Worm (Caenorhabditis elegans) whole organism, mixed stage, embryonic: ENCODE data around the gene T24F1.7.

Experiments
- ceh-43 ChIP-seq: fragments of 200-800 bp; sonication (Bioruptor generic); optimal IDR thresholded peaks from 2 replicates; lab custom pipeline; 2018; ENCODE audit warnings: mild to moderate bottlenecking, missing genetic modification characterization, moderate library complexity, missing compliant biosample characterization
- ztf-11 ChIP-seq: fragments of 150-350 bp; optimal IDR thresholded peaks from 2 replicates; lab custom pipeline; 2014; ENCODE audit warnings: missing biosample characterization, missing genetic modification characterization

ce11 chrII:11281666-11282065, 30.7 kb upstream of the T24F1.7 start, which contains the start of gene unc-130:
- TF ChIP-seq ceh-43 (GFP tag; lab: Kevin White, UChicago) (no peak), ztf-11 (tag; lab: Kevin White, UChicago) (no peak)
